Fruit fly (Drosophila melanogaster) whole organism, embryonic: ENCODE data around the gene Eip75B.
A peak's percentile ranks its signal among the peaks of the same experiment; 100 is the strongest.

Source experiments
- Ada2b ChIP-seq: fragments of 200-800 bp; sonication (Bioruptor generic); IDR thresholded peaks from 2 replicates; pipeline ENCODE4 v1.3.6; 2022; ENCODE audit warnings: missing biosample characterization, missing genetic modification characterization
- Bgb ChIP-seq: fragments of 200-800 bp; sonication (Bioruptor generic); IDR thresholded peaks from 2 replicates; pipeline ENCODE4 v1.3.6; 2022; ENCODE audit warnings: missing biosample characterization, missing genetic modification characterization; ENCODE audit not compliant: partially characterized antibody
- Blimp-1 ChIP-seq: fragments of 200-800 bp; sonication (Bioruptor generic); optimal IDR thresholded peaks from 3 replicates; lab custom pipeline; 2018; ENCODE audit warnings: missing biosample characterization, missing genetic modification characterization, mild to moderate bottlenecking, moderate library complexity, missing genetic modification reagents
- CG10366 ChIP-seq: fragments of 200-800 bp; sonication (Bioruptor generic); IDR thresholded peaks from 2 replicates; pipeline ENCODE4 v1.3.6; 2022; ENCODE audit warnings: missing biosample characterization, missing genetic modification characterization
- CG12155 ChIP-seq: fragments of 200-800 bp; sonication (Bioruptor generic); optimal IDR thresholded peaks from 3 replicates; lab custom pipeline; 2016; ENCODE audit warnings: missing biosample characterization, missing genetic modification characterization
- CG12299 ChIP-seq: fragments of 200-800 bp; sonication (Bioruptor generic); optimal IDR thresholded peaks from 2 replicates; lab custom pipeline; 2018; ENCODE audit warnings: missing biosample characterization, mild to moderate bottlenecking, missing genetic modification characterization
- CG12769 ChIP-seq: fragments of 200-800 bp; sonication (Bioruptor generic); optimal IDR thresholded peaks from 2 replicates; lab custom pipeline; 2019; ENCODE audit warnings: missing biosample characterization, mild to moderate bottlenecking, missing genetic modification characterization, moderate library complexity
- CG17361 ChIP-seq: fragments of 200-800 bp; sonication (Bioruptor generic); IDR thresholded peaks from 3 replicates; pipeline ENCODE4 v1.3.6; 2022; ENCODE audit warnings: missing biosample characterization, missing genetic modification characterization
- CG17829 ChIP-seq: fragments of 200-800 bp; optimal IDR thresholded peaks from 2 replicates; lab custom pipeline; 2019; ENCODE audit warnings: missing biosample characterization, mild to moderate bottlenecking, missing genetic modification characterization, moderate library complexity
- CG17912 ChIP-seq: fragments of 200-800 bp; sonication (Bioruptor generic); optimal IDR thresholded peaks from 2 replicates; lab custom pipeline; 2018; ENCODE audit warnings: missing biosample characterization, mild to moderate bottlenecking, missing genetic modification characterization
- CG34376 ChIP-seq: fragments of 200-800 bp; sonication (Bioruptor generic); optimal IDR thresholded peaks from 2 replicates; lab custom pipeline; 2018; ENCODE audit warnings: missing biosample characterization, mild to moderate bottlenecking, missing genetic modification characterization
- CG3847 ChIP-seq: fragments of 200-800 bp; sonication (Bioruptor generic); IDR thresholded peaks from 2 replicates; pipeline ENCODE4 v1.3.6; 2022; ENCODE audit warnings: missing biosample characterization, missing genetic modification characterization
- CG4854 ChIP-seq: fragments of 200-800 bp; sonication (Bioruptor generic); optimal IDR thresholded peaks from 2 replicates; lab custom pipeline; 2016; ENCODE audit warnings: missing biosample characterization, missing genetic modification characterization, inconsistent platforms
- CG5245 ChIP-seq: fragments of 200-800 bp; sonication (Bioruptor generic); optimal IDR thresholded peaks from 3 replicates; lab custom pipeline; 2016; ENCODE audit warnings: missing biosample characterization, missing genetic modification characterization
- CG7372 ChIP-seq: fragments of 200-800 bp; sonication (Bioruptor generic); IDR thresholded peaks from 2 replicates; pipeline ENCODE4 v1.3.6; 2022; ENCODE audit warnings: missing biosample characterization, missing genetic modification characterization
- CG7786 ChIP-seq: fragments of 200-800 bp; sonication (Bioruptor generic); optimal IDR thresholded peaks from 2 replicates; lab custom pipeline; 2016; ENCODE audit warnings: missing biosample characterization, missing genetic modification characterization
- CG7928 ChIP-seq: fragments of 200-800 bp; sonication (Bioruptor generic); optimal IDR thresholded peaks from 2 replicates; lab custom pipeline; 2017; ENCODE audit warnings: missing biosample characterization, mild to moderate bottlenecking, missing genetic modification characterization
- CG8765 ChIP-seq: fragments of 200-800 bp; sonication (Bioruptor generic); IDR thresholded peaks from 2 replicates; pipeline ENCODE4 v1.3.6; 2022; ENCODE audit warnings: missing biosample characterization, missing genetic modification characterization
- CG8924 ChIP-seq: fragments of 200-800 bp; optimal IDR thresholded peaks from 3 replicates; lab custom pipeline; 2019; ENCODE audit warnings: missing biosample characterization, mild to moderate bottlenecking, missing genetic modification characterization, moderate library complexity
- CG9215 ChIP-seq: fragments of 200-800 bp; sonication (Bioruptor generic); IDR thresholded peaks from 2 replicates; pipeline ENCODE4 v1.3.6; 2022; ENCODE audit warnings: missing biosample characterization, missing genetic modification characterization
- CHES-1-like ChIP-seq: fragments of 200-800 bp; sonication (Bioruptor generic); optimal IDR thresholded peaks from 2 replicates; lab custom pipeline; 2016; ENCODE audit warnings: missing biosample characterization, missing genetic modification characterization
- Chrac-16 ChIP-seq: fragments of 200-800 bp; sonication (Bioruptor generic); optimal IDR thresholded peaks from 3 replicates; lab custom pipeline; 2016; ENCODE audit warnings: missing biosample characterization, missing genetic modification characterization
- Deaf1 ChIP-seq: fragments of 200-800 bp; optimal IDR thresholded peaks from 3 replicates; lab custom pipeline; 2019; ENCODE audit warnings: missing biosample characterization, mild to moderate bottlenecking, missing genetic modification characterization, moderate library complexity
- Dp ChIP-seq: fragments of 200-800 bp; sonication (Bioruptor generic); optimal IDR thresholded peaks from 2 replicates; lab custom pipeline; 2018; ENCODE audit warnings: missing biosample characterization, mild to moderate bottlenecking, missing genetic modification characterization, moderate library complexity
- Fer2 ChIP-seq: fragments of 200-800 bp; sonication (Bioruptor generic); optimal IDR thresholded peaks from 2 replicates; lab custom pipeline; 2018; ENCODE audit warnings: missing biosample characterization, mild to moderate bottlenecking, missing genetic modification characterization, moderate library complexity
- HLH4C ChIP-seq: fragments of 200-800 bp; sonication (Bioruptor generic); IDR thresholded peaks from 3 replicates; pipeline ENCODE4 v1.3.6; 2022; ENCODE audit warnings: missing biosample characterization, missing genetic modification characterization; ENCODE audit not compliant: partially characterized antibody
- HmgD ChIP-seq: fragments of 200-800 bp; sonication (Bioruptor generic); optimal IDR thresholded peaks from 3 replicates; lab custom pipeline; 2016; ENCODE audit warnings: missing biosample characterization, missing genetic modification characterization
- HmgZ ChIP-seq: fragments of 200-800 bp; sonication (Bioruptor generic); optimal IDR thresholded peaks from 2 replicates; lab custom pipeline; 2018; ENCODE audit warnings: missing biosample characterization, mild to moderate bottlenecking, missing genetic modification characterization
- Hmx ChIP-seq: fragments of 200-800 bp; sonication (Bioruptor generic); optimal IDR thresholded peaks from 2 replicates; lab custom pipeline; 2016; ENCODE audit warnings: missing biosample characterization, missing genetic modification characterization
- Hr3 ChIP-seq: fragments of 200-800 bp; sonication (Bioruptor generic); optimal IDR thresholded peaks from 3 replicates; lab custom pipeline; 2016; ENCODE audit warnings: missing biosample characterization, missing genetic modification characterization
- Lim3 ChIP-seq: fragments of 200-800 bp; sonication (Bioruptor generic); IDR thresholded peaks from 2 replicates; pipeline ENCODE4 v1.3.6; 2022; ENCODE audit warnings: missing biosample characterization, missing genetic modification characterization
- MBD-R2 ChIP-seq: fragments of 200-800 bp; sonication (Bioruptor generic); IDR thresholded peaks from 2 replicates; pipeline ENCODE4 v1.3.6; 2022; ENCODE audit warnings: missing biosample characterization, missing genetic modification characterization
- Mes4 ChIP-seq: fragments of 200-800 bp; sonication (Bioruptor generic); optimal IDR thresholded peaks from 2 replicates; lab custom pipeline; 2016; ENCODE audit warnings: missing biosample characterization, missing genetic modification characterization
- NK7.1 ChIP-seq: fragments of 200-800 bp; sonication (Bioruptor generic); optimal IDR thresholded peaks from 3 replicates; lab custom pipeline; 2016; ENCODE audit warnings: missing biosample characterization, missing genetic modification characterization
- amos ChIP-seq: fragments of 200-800 bp; sonication (Bioruptor generic); IDR thresholded peaks from 2 replicates; pipeline ENCODE4 v1.3.6; 2022; ENCODE audit warnings: missing biosample characterization, missing genetic modification characterization; ENCODE audit not compliant: partially characterized antibody
- az2 ChIP-seq: fragments of 200-800 bp; sonication (Bioruptor generic); optimal IDR thresholded peaks from 3 replicates; lab custom pipeline; 2016; ENCODE audit warnings: missing biosample characterization, missing genetic modification characterization
- cad ChIP-seq: fragments of >200 bp; optimal IDR thresholded peaks from 2 replicates; lab custom pipeline; 2017; ENCODE audit warnings: missing biosample characterization, missing genetic modification characterization
- caup ChIP-seq: fragments of 200-800 bp; sonication (Bioruptor generic); optimal IDR thresholded peaks from 3 replicates; lab custom pipeline; 2017; ENCODE audit warnings: missing biosample characterization, mild to moderate bottlenecking, missing genetic modification characterization, moderate library complexity; ENCODE audit not compliant: severe bottlenecking
- dpn ChIP-seq, 2 experiments: fragments of 200-800 bp; sonication (Bioruptor generic); optimal IDR thresholded peaks; 3 replicates each; lab custom pipeline; 2016; ENCODE audit warnings: missing biosample characterization in 2 of 2, missing genetic modification characterization in 2 of 2
- eve ChIP-seq, 2 experiments: fragments of >200 bp; optimal IDR thresholded peaks; 2 replicates each; lab custom pipeline; 2017; ENCODE audit warnings: missing biosample characterization in 2 of 2, missing genetic modification characterization in 2 of 2
- gcm ChIP-seq: fragments of 200-800 bp; sonication (Bioruptor generic); optimal IDR thresholded peaks from 2 replicates; lab custom pipeline; 2019; ENCODE audit warnings: missing biosample characterization, mild to moderate bottlenecking, missing genetic modification characterization, moderate library complexity
- hth ChIP-seq: fragments of >200 bp; optimal IDR thresholded peaks from 2 replicates; lab custom pipeline; 2017; ENCODE audit warnings: inconsistent platforms
- lilli ChIP-seq: fragments of 200-800 bp; sonication (Bioruptor generic); optimal IDR thresholded peaks from 3 replicates; lab custom pipeline; 2016; ENCODE audit warnings: missing biosample characterization, missing genetic modification characterization
- nom ChIP-seq: fragments of 200-800 bp; sonication (Bioruptor generic); optimal IDR thresholded peaks from 2 replicates; lab custom pipeline; 2017; ENCODE audit warnings: missing biosample characterization, missing genetic modification characterization, mild to moderate bottlenecking, moderate library complexity, missing genetic modification reagents
- oc ChIP-seq: fragments of 200-800 bp; sonication (Bioruptor generic); optimal IDR thresholded peaks from 2 replicates; lab custom pipeline; 2018; ENCODE audit warnings: missing biosample characterization, mild to moderate bottlenecking, missing genetic modification characterization, moderate library complexity
- pros ChIP-seq: fragments of 200-800 bp; sonication (Bioruptor generic); optimal IDR thresholded peaks from 3 replicates; lab custom pipeline; 2019; ENCODE audit warnings: missing biosample characterization, mild to moderate bottlenecking, missing genetic modification characterization, moderate library complexity
- psq ChIP-seq: fragments of 200-800 bp; sonication (Bioruptor generic); optimal IDR thresholded peaks from 2 replicates; lab custom pipeline; 2017; ENCODE audit warnings: missing biosample characterization, missing genetic modification characterization
- so ChIP-seq: fragments of 200-800 bp; sonication (Bioruptor generic); IDR thresholded peaks from 3 replicates; pipeline ENCODE4 v1.3.6; 2022; ENCODE audit warnings: missing biosample characterization, missing genetic modification characterization
- tup ChIP-seq: fragments of 200-800 bp; sonication (Bioruptor generic); optimal IDR thresholded peaks from 2 replicates; lab custom pipeline; 2016; ENCODE audit warnings: missing biosample characterization, mild to moderate bottlenecking, missing genetic modification characterization, moderate library complexity
- unpg ChIP-seq: fragments of 200-800 bp; sonication (Bioruptor generic); optimal IDR thresholded peaks from 3 replicates; lab custom pipeline; 2018; ENCODE audit warnings: missing biosample characterization, mild to moderate bottlenecking, missing genetic modification characterization, moderate library complexity

The Eip75B gene

DNA sequence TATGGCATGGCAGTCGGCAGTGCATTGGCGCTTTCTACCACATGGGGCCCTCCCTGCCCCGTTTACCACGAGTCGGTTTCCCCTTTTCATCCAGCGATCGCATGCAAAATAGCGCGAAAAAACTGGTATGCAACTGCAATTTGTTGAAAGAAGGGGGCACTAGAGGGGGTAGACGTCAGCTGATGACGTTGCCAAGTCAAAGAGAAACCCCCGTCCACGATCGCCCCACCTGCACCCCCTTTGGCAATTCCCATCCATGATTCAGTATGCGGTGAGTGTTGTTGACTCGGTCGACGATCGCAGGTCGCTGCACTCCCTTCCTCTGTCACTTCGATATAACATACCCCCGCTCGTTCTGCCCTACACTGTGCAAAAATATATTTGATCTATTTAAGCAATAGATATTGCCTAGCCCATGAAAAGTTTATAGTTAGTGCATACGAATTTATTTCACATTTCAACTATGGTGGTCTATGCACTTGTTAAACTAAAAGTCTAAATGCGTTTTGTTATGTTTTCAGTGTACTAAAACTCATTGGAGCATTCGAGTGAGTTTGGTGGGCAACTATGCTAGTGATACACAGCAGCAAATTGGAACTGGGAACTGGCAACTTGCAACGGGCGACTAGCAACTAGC is 55.6 kb downstream of the Eip75B start:
- TF ChIP-seq CG17912 (no peak), dpn (GFP tag; optimal IDR thresholded peaks at IDR 0.05; lab: Kevin White, UChicago) (peak; percentile 73), HmgD (GFP tag; lab: Kevin White, UChicago) (no peak), CG7372 (GFP tag; lab: Robert Waterston, UW) (no peak), CG5245 (peak; percentile 87), CG8765 (GFP tag; lab: Robert Waterston, UW) (peak; percentile 59; the same call in 1 of the 2 replicates), CG4854 (peak; percentile 51), CG12155 (GFP tag; lab: Kevin White, UChicago) (peak; percentile 52), HLH4C (no peak), CG17361 (GFP tag; lab: Robert Waterston, UW) (peak; percentile 78), amos (no peak), Hr3 (peak; percentile 60), CG8924 (tag; lab: Kevin White, UChicago) (peak; percentile 73), lilli (GFP tag; lab: Kevin White, UChicago) (peak; percentile 64), az2 (GFP tag; lab: Kevin White, UChicago) (peak; percentile 85), CG34376 (GFP tag; lab: Kevin White, UChicago) (no peak), cad (GFP tag; lab: Kevin White, UChicago) (no peak), CG9215 (GFP tag; lab: Robert Waterston, UW) (peak; percentile 36; the same call in 1 of the 2 replicates), CHES-1-like (GFP tag; lab: Kevin White, UChicago) (no peak), CG17829 (tag; lab: Kevin White, UChicago) (peak; percentile 90), tup (peak; percentile 20), Deaf1 (peak; percentile 30), Chrac-16 (GFP tag; lab: Kevin White, UChicago) (peak; percentile 80), hth (lab: Kevin White, UChicago) (no peak), caup (GFP tag; lab: Kevin White, UChicago) (no peak), nom (GFP tag; lab: Kevin White, UChicago) (peak; percentile 87), Hmx (GFP tag; lab: Kevin White, UChicago) (no peak), HmgZ (tag; lab: Kevin White, UChicago) (no peak), unpg (GFP tag; lab: Kevin White, UChicago) (peak; percentile 87), gcm (peak; percentile 79), NK7.1 (GFP tag; lab: Kevin White, UChicago) (peak; percentile 61), pros (GFP tag; lab: Kevin White, UChicago) (no peak), eve (GFP tag; optimal IDR thresholded peaks at IDR 0.05; lab: Kevin White, UChicago) (peak in 1 of 2 experiments; percentile 78), MBD-R2 (GFP tag; lab: Robert Waterston, UW) (no peak), CG10366 (GFP tag; lab: Robert Waterston, UW) (peak; percentile 37; the same call in 1 of the 2 replicates), CG12299 (tag; lab: Kevin White, UChicago) (no peak), Fer2 (tag; lab: Kevin White, UChicago) (no peak), CG3847 (GFP tag; lab: Robert Waterston, UW) (no peak), Mes4 (GFP tag; lab: Kevin White, UChicago) (peak; percentile 77), CG12769 (tag; lab: Kevin White, UChicago) (peak; percentile 55), Dp (GFP tag; lab: Kevin White, UChicago) (no peak), Lim3 (GFP tag; lab: Robert Waterston, UW) (no peak), CG7928 (no peak), psq (GFP tag; lab: Kevin White, UChicago) (peak; percentile 56), CG7786 (GFP tag; lab: Kevin White, UChicago) (peak; percentile 72), Ada2b (GFP tag; lab: Robert Waterston, UW) (no peak), Bgb (no peak), oc (tag; lab: Kevin White, UChicago) (peak; percentile 70), so (0 out of 3 replicates have a peak, but pooled peaks have one; percentile 18), Blimp-1 (GFP tag; lab: Kevin White, UChicago) (peak; percentile 86)
